Worm (Caenorhabditis elegans): ENCODE results near the gene gex-5.

DNA sequence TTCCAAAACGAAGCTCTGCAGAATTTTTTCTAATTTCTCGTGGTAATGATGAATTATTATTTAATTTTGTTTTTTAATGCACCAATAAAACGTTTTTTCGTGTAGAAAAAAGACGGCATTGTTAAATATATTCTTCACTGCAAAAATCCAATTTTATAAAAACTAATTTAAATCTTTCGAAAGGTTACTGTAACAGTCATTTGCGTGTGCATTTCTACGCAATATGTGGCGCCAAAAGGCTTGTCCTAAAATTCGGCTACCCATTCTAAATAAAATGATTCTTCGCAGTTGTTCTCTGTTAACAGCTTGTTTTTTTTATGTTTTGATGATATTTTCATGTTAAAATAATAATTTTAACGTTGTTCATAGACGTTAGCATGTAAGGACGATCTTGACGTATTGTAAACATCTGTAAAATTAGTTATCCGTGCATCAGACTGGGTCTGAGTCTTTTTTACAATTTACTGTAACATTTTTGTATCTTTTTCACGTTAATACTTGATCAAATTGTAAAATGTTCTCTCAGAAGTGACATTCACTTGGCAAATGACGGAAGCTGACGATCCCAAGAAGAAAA lies 10.9 kb upstream of the gex-5 start, which contains the start of gene mip-1:
- TF ChIP-seq W03F9.2 (tag; optimal IDR thresholded peaks at IDR 0.05), result no peak
- no peak for TF ChIP-seq dao-5 (tag; optimal IDR thresholded peaks at IDR 0.05)
- TF ChIP-seq him-1 (tag; optimal IDR thresholded peaks at IDR 0.05), result no peak

Data from whole organism, L4/young adult.